Fruit fly (Drosophila melanogaster) whole organism, prepupa: ENCODE results near the gene thoc7.

ENCODE experiments used
- CG10631 ChIP-seq: fragments of 200-800 bp; sonication (Bioruptor generic); optimal IDR thresholded peaks from 2 replicates; lab custom pipeline; 2016; ENCODE audit warnings: missing biosample characterization, missing genetic modification characterization
- CG15336 ChIP-seq: fragments of 200-800 bp; sonication (Bioruptor generic); IDR thresholded peaks from 2 replicates; pipeline ENCODE4 v1.3.6; 2022; ENCODE audit warnings: missing biosample characterization, missing genetic modification characterization
- CG34406 ChIP-seq: fragments of 200-800 bp; sonication (Bioruptor generic); optimal IDR thresholded peaks from 3 replicates; lab custom pipeline; 2016; ENCODE audit warnings: missing biosample characterization, missing genetic modification characterization
- CG7368 ChIP-seq: fragments of 200-800 bp; sonication (Bioruptor generic); optimal IDR thresholded peaks from 3 replicates; lab custom pipeline; 2016; ENCODE audit warnings: missing biosample characterization, missing genetic modification characterization
- Eip78C ChIP-seq: fragments of 200-800 bp; sonication (Bioruptor generic); peaks from one replicate; lab custom pipeline; 2016; ENCODE audit warnings: missing biosample characterization, missing genetic modification characterization
- Hr39 ChIP-seq: fragments of 200-800 bp; sonication (Bioruptor generic); optimal IDR thresholded peaks from 2 replicates; lab custom pipeline; 2016; ENCODE audit warnings: missing biosample characterization, missing genetic modification characterization
- OdsH ChIP-seq: fragments of 200-800 bp; sonication (Bioruptor generic); optimal IDR thresholded peaks from 3 replicates; lab custom pipeline; 2016; ENCODE audit warnings: missing biosample characterization, missing genetic modification characterization
- dac ChIP-seq: fragments of 200-800 bp; sonication (Bioruptor generic); optimal IDR thresholded peaks from 2 replicates; lab custom pipeline; 2017; ENCODE audit warnings: missing biosample characterization, mild to moderate bottlenecking, missing genetic modification characterization
- esn ChIP-seq: fragments of 200-800 bp; sonication (Bioruptor generic); optimal IDR thresholded peaks from 2 replicates; lab custom pipeline; 2016; ENCODE audit warnings: missing biosample characterization, mild to moderate bottlenecking, missing genetic modification characterization, moderate library complexity
- fd59A ChIP-seq: fragments of 200-800 bp; sonication (Bioruptor generic); optimal IDR thresholded peaks from 2 replicates; lab custom pipeline; 2017; ENCODE audit warnings: missing biosample characterization, mild to moderate bottlenecking, missing genetic modification characterization, missing genetic modification reagents
- lz ChIP-seq: fragments of 200-800 bp; sonication (Bioruptor generic); optimal IDR thresholded peaks from 3 replicates; lab custom pipeline; 2016; ENCODE audit warnings: missing biosample characterization, missing genetic modification characterization
- topi ChIP-seq: fragments of 200-800 bp; sonication (Bioruptor generic); optimal IDR thresholded peaks from 3 replicates; lab custom pipeline; 2016; ENCODE audit warnings: missing biosample characterization, missing genetic modification characterization
- vri ChIP-seq: fragments of 200-800 bp; sonication (Bioruptor generic); optimal IDR thresholded peaks from 3 replicates; lab custom pipeline; 2016; ENCODE audit warnings: missing biosample characterization, mild to moderate bottlenecking, missing genetic modification characterization

DNA sequence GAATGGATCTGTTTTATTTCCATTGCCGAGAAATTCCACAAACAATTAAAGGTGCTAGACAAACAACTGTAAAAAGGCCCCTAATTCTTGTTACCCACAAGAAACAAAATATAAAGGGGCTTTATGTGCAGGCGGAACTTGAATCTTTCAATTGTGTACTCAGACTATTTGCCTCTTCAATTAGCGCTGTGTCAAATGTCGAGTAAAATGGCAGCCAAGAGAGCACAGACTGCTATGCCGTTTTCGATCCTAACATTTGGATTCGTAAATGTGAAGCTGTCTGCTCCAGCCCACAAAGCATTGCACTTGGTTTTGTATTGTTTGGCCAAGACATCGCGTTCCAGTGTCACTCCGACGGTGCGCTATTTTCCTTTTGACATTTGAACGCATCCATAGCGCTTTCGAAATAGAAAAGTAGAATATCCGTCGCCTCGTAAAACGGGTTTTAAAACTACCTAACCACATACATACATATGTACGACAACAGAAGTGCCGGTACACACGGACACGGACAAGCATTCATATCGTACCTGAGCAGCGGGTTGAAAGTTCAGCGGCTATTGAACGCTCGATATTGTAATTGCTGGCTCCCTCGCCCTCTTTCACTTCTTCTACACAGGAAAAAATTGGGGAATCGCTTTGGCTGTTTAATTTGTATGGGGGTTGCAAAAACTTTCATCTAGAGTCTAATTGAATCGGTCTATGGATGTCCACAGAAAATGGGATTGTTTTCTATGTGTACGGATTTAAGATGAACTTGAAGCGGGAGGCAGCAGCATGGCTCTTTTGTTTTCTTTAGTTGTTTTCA, 46.3 kb downstream of the thoc7 start:
- TF ChIP-seq topi (GFP tag; lab: Kevin White, UChicago) (peak; percentile 50), lz (GFP tag; lab: Kevin White, UChicago) (peak; percentile 54), fd59A (GFP tag; lab: Kevin White, UChicago) (peak; percentile 26), esn (GFP tag; lab: Kevin White, UChicago) (peak; percentile 65), dac (GFP tag; lab: Kevin White, UChicago) (peak; percentile 0), OdsH (GFP tag; lab: Kevin White, UChicago) (peak; percentile 47), CG7368 (GFP tag; lab: Kevin White, UChicago) (peak; percentile 46), CG34406 (GFP tag; lab: Kevin White, UChicago) (peak; percentile 21), vri (GFP tag; lab: Kevin White, UChicago) (peak; percentile 36), CG15336 (GFP tag; lab: Robert Waterston, UW) (peak; percentile 55), Hr39 (GFP tag; lab: Kevin White, UChicago) (peak; percentile 30), Eip78C (peak; percentile 91), CG10631 (GFP tag; lab: Kevin White, UChicago) (peak; percentile 57)
